Fruit fly (Drosophila melanogaster): ENCODE data around the gene Mlc1.

The Mlc1 gene

dm6 chr3R:27610622-27611021, 49.4 kb downstream of the Mlc1 start:
- TF ChIP-seq cnc (optimal IDR thresholded peaks at IDR 0.05) (no peak), tj (GFP tag; optimal IDR thresholded peaks at IDR 0.05) (no peak), CG1620 (GFP tag; optimal IDR thresholded peaks at IDR 0.05) (no peak), Crg-1 (GFP tag; optimal IDR thresholded peaks at IDR 0.05) (no peak), toe (GFP tag; optimal IDR thresholded peaks at IDR 0.05) (no peak), CG7101 (tag; optimal IDR thresholded peaks at IDR 0.05) (no peak), bab1 (GFP tag; optimal IDR thresholded peaks at IDR 0.05) (no peak), Mnt (GFP tag; optimal IDR thresholded peaks at IDR 0.05) (no peak), Hr96 (GFP tag; optimal IDR thresholded peaks at IDR 0.05) (no peak)

- no peak for TF ChIP-seq CG7101 (tag; optimal IDR thresholded peaks at IDR 0.05)
- no peak for TF ChIP-seq bab1 (GFP tag; optimal IDR thresholded peaks at IDR 0.05)
- TF ChIP-seq ovo (GFP tag; optimal IDR thresholded peaks at IDR 0.05): no peak
- TF ChIP-seq pad (GFP tag; optimal IDR thresholded peaks at IDR 0.05): no peak
- no peak for TF ChIP-seq cic (GFP tag; optimal IDR thresholded peaks at IDR 0.05)
- TF ChIP-seq CG12768 (GFP tag; optimal IDR thresholded peaks at IDR 0.05): no peak
- no peak for TF ChIP-seq CG14711 (tag; optimal IDR thresholded peaks at IDR 0.05)
- TF ChIP-seq CG7045 (GFP tag; optimal IDR thresholded peaks at IDR 0.05): no peak
- no peak for TF ChIP-seq CG5204 (GFP tag; optimal IDR thresholded peaks at IDR 0.05)
- TF ChIP-seq Mnt (GFP tag; optimal IDR thresholded peaks at IDR 0.05): no peak
- TF ChIP-seq Hr96 (GFP tag; optimal IDR thresholded peaks at IDR 0.05): no peak
- no peak for TF ChIP-seq toe (GFP tag; optimal IDR thresholded peaks at IDR 0.05)
- TF ChIP-seq kay (GFP tag; ENCODE audit: borderline replicate concordance): no peak
- TF ChIP-seq CG33017 (tag; optimal IDR thresholded peaks at IDR 0.05): no peak
Measured at dm6 chr3R:27609118-27610042, 50.6 kb downstream of the Mlc1 start.

- TF ChIP-seq kay (GFP tag; ENCODE audit: borderline replicate concordance): no peak
- peak; percentile 11 for TF ChIP-seq CG5204 (GFP tag; optimal IDR thresholded peaks at IDR 0.05)
Measured at dm6 chr3R:27608536-27608935, 51.4 kb downstream of the Mlc1 start.

dm6 chr3R:27608000-27608399, 52.0 kb downstream of the Mlc1 start:
- TF ChIP-seq CG1620 (GFP tag; optimal IDR thresholded peaks at IDR 0.05): no peak
- no peak for TF ChIP-seq Hr96 (GFP tag; optimal IDR thresholded peaks at IDR 0.05)
- no peak for TF ChIP-seq CG33017 (tag; optimal IDR thresholded peaks at IDR 0.05)
- peak; percentile 72 for TF ChIP-seq Mnt (GFP tag; optimal IDR thresholded peaks at IDR 0.05)
- TF ChIP-seq CG7045 (GFP tag; optimal IDR thresholded peaks at IDR 0.05): no peak
- TF ChIP-seq Crg-1 (GFP tag; optimal IDR thresholded peaks at IDR 0.05): no peak

dm6 chr3R:27607218-27607929, 52.6 kb downstream of the Mlc1 start, which contains the start of the genes dsd and Tusp:
TSS of gene dsd (minus strand) at chr3R:27607396.
TSS of gene Tusp (plus strand) at chr3R:27607879.
- TF ChIP-seq Hr96 (GFP tag; optimal IDR thresholded peaks at IDR 0.05) (peak; percentile 75), Mnt (GFP tag; optimal IDR thresholded peaks at IDR 0.05) (peak; percentile 79), kay (GFP tag; ENCODE audit: borderline replicate concordance) (peak; percentile 86), CG1620 (GFP tag; optimal IDR thresholded peaks at IDR 0.05) (peak; percentile 87), cnc (optimal IDR thresholded peaks at IDR 0.05) (no peak), pad (GFP tag; optimal IDR thresholded peaks at IDR 0.05) (peak; percentile 79), bab1 (GFP tag; optimal IDR thresholded peaks at IDR 0.05) (peak; percentile 63), ovo (GFP tag; optimal IDR thresholded peaks at IDR 0.05) (peak; percentile 74), CG11617 (GFP tag; optimal IDR thresholded peaks at IDR 0.05) (peak; percentile 74), CG7045 (GFP tag; optimal IDR thresholded peaks at IDR 0.05) (peak; percentile 81), tj (GFP tag; optimal IDR thresholded peaks at IDR 0.05) (peak; percentile 38), CG14711 (tag; optimal IDR thresholded peaks at IDR 0.05) (peak; percentile 92), CG33017 (tag; optimal IDR thresholded peaks at IDR 0.05) (peak; percentile 66), toe (GFP tag; optimal IDR thresholded peaks at IDR 0.05) (peak; percentile 85), CG7101 (tag; optimal IDR thresholded peaks at IDR 0.05) (peak; percentile 81), Clk (GFP tag; optimal IDR thresholded peaks at IDR 0.05) (peak; percentile 47), Crg-1 (GFP tag; optimal IDR thresholded peaks at IDR 0.05) (peak; percentile 89), CG5204 (GFP tag; optimal IDR thresholded peaks at IDR 0.05) (peak; percentile 70), cic (GFP tag; optimal IDR thresholded peaks at IDR 0.05) (no peak), CG12768 (GFP tag; optimal IDR thresholded peaks at IDR 0.05) (peak; percentile 82)
